Worm (Caenorhabditis elegans) whole organism, L2 larva: ENCODE results near the gene mmcm-1.

Experiments used
- ZK546.5 ChIP-seq: sonication (generic microtip); optimal IDR thresholded peaks from 2 replicates; lab custom pipeline; 2017; ENCODE audit warnings: missing biosample characterization, missing genetic modification characterization
- aly-2 ChIP-seq: fragments of 150-350 bp; optimal IDR thresholded peaks from 2 replicates; lab custom pipeline; 2014; ENCODE audit warnings: missing biosample characterization, missing genetic modification characterization
- elt-3 ChIP-seq: sonication (generic microtip); optimal IDR thresholded peaks from 2 replicates; lab custom pipeline; 2017; ENCODE audit warnings: missing biosample characterization, missing genetic modification characterization
- skn-1 ChIP-seq: sonication (generic microtip); optimal IDR thresholded peaks from 2 replicates; lab custom pipeline; 2017; ENCODE audit warnings: missing biosample characterization, missing genetic modification characterization
- unc-62 ChIP-seq: fragments of 150-350 bp; optimal IDR thresholded peaks from 2 replicates; lab custom pipeline; 2014; ENCODE audit warnings: missing biosample characterization, missing genetic modification reagents, missing genetic modification characterization

ce11 chrIII:3914049-3914448, 6.6 kb upstream of the mmcm-1 start, which contains the start of gene pat-3:
- no peak for TF ChIP-seq unc-62
- no peak for TF ChIP-seq aly-2 (tag; lab: Kevin White, UChicago)
- TF ChIP-seq elt-3 (tag; lab: Kevin White, UChicago), result no peak
- TF ChIP-seq skn-1, result no peak
- no peak for TF ChIP-seq ZK546.5
